Worm (Caenorhabditis elegans) whole organism, L4 larva: ENCODE data around the gene evl-14.

Source experiments
- F10B5.3 ChIP-seq: sonication (generic microtip); optimal IDR thresholded peaks from 2 replicates; lab custom pipeline; 2016; ENCODE audit warnings: mild to moderate bottlenecking, missing genetic modification characterization, missing compliant biosample characterization
- F44E2.7 ChIP-seq: fragments of 200-800 bp; sonication (Bioruptor generic); IDR thresholded peaks from 2 replicates; pipeline ENCODE4 v2.1.2; 2022; ENCODE audit warnings: missing genetic modification characterization, missing compliant biosample characterization
- T20F7.1 ChIP-seq: fragments of 200-800 bp; sonication (Bioruptor generic); optimal IDR thresholded peaks from 2 replicates; lab custom pipeline; 2018; ENCODE audit warnings: mild to moderate bottlenecking, missing genetic modification characterization, missing compliant biosample characterization
- Y48G9A.11 ChIP-seq: fragments of 200-800 bp; sonication (Bioruptor generic); IDR thresholded peaks from 2 replicates; pipeline ENCODE4 v1.3.6; 2022; ENCODE audit warnings: missing genetic modification reagents, missing genetic modification characterization, missing compliant biosample characterization
- Y75B8A.6 ChIP-seq: fragments of 200-800 bp; sonication (Bioruptor generic); IDR thresholded peaks from 2 replicates; pipeline ENCODE4 v1.3.6; 2022; ENCODE audit warnings: missing genetic modification reagents, missing genetic modification characterization, missing compliant biosample characterization
- aha-1 ChIP-seq: fragments of 150-350 bp; peaks from one replicate; lab custom pipeline; 2014; ENCODE audit warnings: missing biosample characterization, missing genetic modification characterization
- aly-2 ChIP-seq: sonication (generic microtip); optimal IDR thresholded peaks from 2 replicates; lab custom pipeline; 2018; ENCODE audit warnings: missing biosample characterization, missing genetic modification characterization
- ceh-20 ChIP-seq: fragments of 200-800 bp; sonication (Bioruptor generic); IDR thresholded peaks from 2 replicates; pipeline ENCODE4 v1.3.6; 2022; ENCODE audit warnings: missing genetic modification reagents, missing genetic modification characterization, missing compliant biosample characterization
- ceh-28 ChIP-seq: fragments of 150-350 bp; optimal IDR thresholded peaks from 2 replicates; lab custom pipeline; 2014; ENCODE audit warnings: missing biosample characterization, missing genetic modification reagents, missing genetic modification characterization
- ceh-32 ChIP-seq: sonication (generic microtip); optimal IDR thresholded peaks from 2 replicates; lab custom pipeline; 2016; ENCODE audit warnings: mild to moderate bottlenecking, missing genetic modification characterization, missing compliant biosample characterization; ENCODE audit not compliant: poor library complexity
- ceh-44 ChIP-seq: fragments of 200-800 bp; sonication (Bioruptor generic); IDR thresholded peaks from 2 replicates; pipeline ENCODE4 v1.3.6; 2022; ENCODE audit warnings: missing genetic modification reagents, missing genetic modification characterization, missing compliant biosample characterization
- ceh-82 ChIP-seq: sonication (generic microtip); optimal IDR thresholded peaks from 2 replicates; lab custom pipeline; 2017; ENCODE audit warnings: missing biosample characterization, missing genetic modification characterization
- ces-1 ChIP-seq: fragments of 150-350 bp; sonication (generic microtip); optimal IDR thresholded peaks from 4 replicates; lab custom pipeline; 2014; ENCODE audit warnings: missing biosample characterization, missing genetic modification reagents, missing genetic modification characterization
- daf-12 ChIP-seq: fragments of 150-350 bp; optimal IDR thresholded peaks from 2 replicates; lab custom pipeline; 2014; ENCODE audit warnings: missing biosample characterization, missing genetic modification reagents, missing genetic modification characterization
- dmd-6 ChIP-seq: fragments of 200-800 bp; sonication (Bioruptor generic); IDR thresholded peaks from 2 replicates; pipeline ENCODE4 v1.3.6; 2022; ENCODE audit warnings: missing genetic modification reagents, missing genetic modification characterization, missing compliant biosample characterization
- dpl-1 ChIP-seq: fragments of 150-350 bp; optimal IDR thresholded peaks from 2 replicates; lab custom pipeline; 2014; ENCODE audit warnings: missing biosample characterization, missing genetic modification reagents, missing genetic modification characterization
- egl-27 ChIP-seq: sonication (generic microtip); optimal IDR thresholded peaks from 3 replicates; lab custom pipeline; 2017; ENCODE audit warnings: missing biosample characterization, missing genetic modification reagents, missing genetic modification characterization
- egl-43 ChIP-seq: fragments of 200-800 bp; sonication (Bioruptor generic); IDR thresholded peaks from 2 replicates; pipeline ENCODE4 v1.3.6; 2022; ENCODE audit warnings: missing genetic modification reagents, missing genetic modification characterization, missing compliant biosample characterization
- fkh-10 ChIP-seq: fragments of 150-350 bp; optimal IDR thresholded peaks from 2 replicates; lab custom pipeline; 2014; ENCODE audit warnings: missing biosample characterization, missing genetic modification reagents, missing genetic modification characterization
- fos-1 ChIP-seq: fragments of 150-350 bp; optimal IDR thresholded peaks from 2 replicates; lab custom pipeline; 2014; ENCODE audit warnings: missing biosample characterization, missing genetic modification characterization
- hif-1 ChIP-seq, 2 experiments: sonication (generic microtip); optimal IDR thresholded peaks; 2 replicates each; lab custom pipeline; 2016 to 2017; ENCODE audit warnings: missing compliant biosample characterization in 2 of 2, missing genetic modification characterization in 2 of 2, missing genetic modification reagents in 2 of 2, missing genotype in 2 of 2, mild to moderate bottlenecking in 1 of 2
- hlh-11 ChIP-seq: fragments of 200-800 bp; sonication (Bioruptor generic); optimal IDR thresholded peaks from 2 replicates; lab custom pipeline; 2018; ENCODE audit warnings: mild to moderate bottlenecking, missing genetic modification characterization, missing compliant biosample characterization
- lim-7 ChIP-seq: fragments of 200-800 bp; sonication (Bioruptor generic); IDR thresholded peaks from 2 replicates; pipeline ENCODE4 v1.3.6; 2022; ENCODE audit warnings: missing genetic modification characterization, missing compliant biosample characterization
- lin-1 ChIP-seq: fragments of 200-800 bp; sonication (Bioruptor generic); IDR thresholded peaks from 2 replicates; pipeline ENCODE4 v1.3.6; 2022; ENCODE audit warnings: missing genetic modification reagents, missing genetic modification characterization, missing compliant biosample characterization
- lin-38 ChIP-seq: fragments of 200-800 bp; sonication (Bioruptor generic); IDR thresholded peaks from 2 replicates; pipeline ENCODE4 v1.3.6; 2022; ENCODE audit warnings: missing genetic modification reagents, missing genetic modification characterization, missing compliant biosample characterization
- lin-39 ChIP-seq: fragments of 150-350 bp; optimal IDR thresholded peaks from 2 replicates; lab custom pipeline; 2014; ENCODE audit warnings: missing biosample characterization, missing genetic modification reagents, missing genetic modification characterization
- madf-5 ChIP-seq, 2 experiments: fragments of 200-800 bp; sonication (Bioruptor generic); IDR thresholded peaks; 2 replicates each; pipeline ENCODE4 v1.3.6; 2022; ENCODE audit warnings: missing compliant biosample characterization in 2 of 2, missing genetic modification characterization in 2 of 2
- madf-9 ChIP-seq: fragments of 200-800 bp; sonication (Bioruptor generic); conservative IDR thresholded peaks from 2 replicates; pipeline ENCODE4 v1.3.6; 2022; ENCODE audit warnings: missing genetic modification reagents, missing genetic modification characterization, missing compliant biosample characterization
- mdl-1 ChIP-seq, 2 experiments: fragments of 150-350 bp in 1 of 2; sonication (generic microtip) in 1 of 2; optimal IDR thresholded peaks; 2 replicates each; lab custom pipeline; 2014 to 2017; ENCODE audit warnings: missing biosample characterization in 2 of 2, missing genetic modification characterization in 2 of 2
- mdt-29 ChIP-seq: fragments of 200-800 bp; sonication (Bioruptor generic); IDR thresholded peaks from 2 replicates; pipeline ENCODE4 v1.3.6; 2022; ENCODE audit warnings: missing genetic modification reagents, missing genetic modification characterization, missing compliant biosample characterization
- mep-1 ChIP-seq: fragments of 150-350 bp; sonication (generic microtip); optimal IDR thresholded peaks from 3 replicates; lab custom pipeline; 2014; ENCODE audit warnings: missing biosample characterization, missing genetic modification characterization
- mes-2 ChIP-seq: sonication (generic microtip); optimal IDR thresholded peaks from 2 replicates; lab custom pipeline; 2016; ENCODE audit warnings: missing genotype, mild to moderate bottlenecking, missing genetic modification characterization, missing compliant biosample characterization; ENCODE audit not compliant: poor library complexity, severe bottlenecking
- mxl-3 ChIP-seq: fragments of 200-800 bp; sonication (Bioruptor generic); optimal IDR thresholded peaks from 2 replicates; lab custom pipeline; 2018; ENCODE audit warnings: mild to moderate bottlenecking, missing genetic modification characterization, missing compliant biosample characterization
- nhr-237 ChIP-seq: sonication (generic microtip); optimal IDR thresholded peaks from 2 replicates; lab custom pipeline; 2017; ENCODE audit warnings: missing biosample characterization, missing genetic modification characterization
- nhr-42 ChIP-seq: fragments of 200-800 bp; sonication (Bioruptor generic); IDR thresholded peaks from 2 replicates; pipeline ENCODE4 v1.3.6; 2022; ENCODE audit warnings: missing genetic modification characterization, missing compliant biosample characterization
- nhr-48 ChIP-seq: sonication (generic microtip); optimal IDR thresholded peaks from 2 replicates; lab custom pipeline; 2016; ENCODE audit warnings: mild to moderate bottlenecking, missing genetic modification characterization, missing compliant biosample characterization
- nhr-76 ChIP-seq: fragments of 150-350 bp; optimal IDR thresholded peaks from 2 replicates; lab custom pipeline; 2014; ENCODE audit warnings: missing biosample characterization, missing genetic modification characterization
- rbr-2 ChIP-seq: sonication (generic microtip); optimal IDR thresholded peaks from 2 replicates; lab custom pipeline; 2016; ENCODE audit warnings: missing genotype, missing genetic modification characterization, missing compliant biosample characterization
- saeg-2 ChIP-seq: fragments of 200-800 bp; sonication (Bioruptor generic); IDR thresholded peaks from 2 replicates; pipeline ENCODE4 v1.3.6; 2022; ENCODE audit warnings: missing genetic modification reagents, missing genetic modification characterization, missing compliant biosample characterization
- sdz-12 ChIP-seq: fragments of 200-800 bp; sonication (Bioruptor generic); optimal IDR thresholded peaks from 2 replicates; lab custom pipeline; 2018; ENCODE audit warnings: mild to moderate bottlenecking, missing genetic modification characterization, missing compliant biosample characterization
- set-16 ChIP-seq: fragments of 200-800 bp; sonication (Bioruptor generic); IDR thresholded peaks from 2 replicates; pipeline ENCODE4 v1.3.6; 2022; ENCODE audit warnings: missing genetic modification reagents, missing genetic modification characterization, missing compliant biosample characterization
- skn-1 ChIP-seq: fragments of 150-350 bp; optimal IDR thresholded peaks from 2 replicates; lab custom pipeline; 2014; ENCODE audit warnings: missing biosample characterization, missing genetic modification characterization
- snpc-1.2 ChIP-seq: fragments of 200-800 bp; sonication (Bioruptor generic); IDR thresholded peaks from 2 replicates; pipeline ENCODE4 v1.3.6; 2022; ENCODE audit warnings: missing genetic modification reagents, missing genetic modification characterization, missing compliant biosample characterization
- snpc-4 ChIP-seq: fragments of 150-350 bp; optimal IDR thresholded peaks from 2 replicates; lab custom pipeline; 2014; ENCODE audit warnings: missing biosample characterization, missing genetic modification characterization
- spr-1 ChIP-seq: sonication (generic microtip); optimal IDR thresholded peaks from 2 replicates; lab custom pipeline; 2016; ENCODE audit warnings: mild to moderate bottlenecking, missing genetic modification characterization, missing compliant biosample characterization
- spr-3 ChIP-seq: fragments of 200-800 bp; sonication (Bioruptor generic); optimal IDR thresholded peaks from 2 replicates; lab custom pipeline; 2018; ENCODE audit warnings: mild to moderate bottlenecking, missing genetic modification characterization, missing compliant biosample characterization
- tra-1 ChIP-seq: fragments of 200-800 bp; sonication (Bioruptor generic); IDR thresholded peaks from 2 replicates; pipeline ENCODE4 v1.3.6; 2022; ENCODE audit warnings: missing genetic modification reagents, missing genetic modification characterization, missing compliant biosample characterization
- unc-130 ChIP-seq: sonication (generic microtip); optimal IDR thresholded peaks from 2 replicates; lab custom pipeline; 2016; ENCODE audit warnings: missing genetic modification reagents, missing genetic modification characterization, missing compliant biosample characterization
- unc-39 ChIP-seq: sonication (generic microtip); optimal IDR thresholded peaks from 2 replicates; lab custom pipeline; 2017; ENCODE audit warnings: missing biosample characterization, missing genetic modification characterization
- unc-62 ChIP-seq, 3 experiments: fragments of 150-350 bp in 1 of 3; sonication (generic microtip); optimal IDR thresholded peaks in 2 of 3; peaks in 1 of 3; 1 replicate in 1 of 3; 2 replicates in 2 of 3; lab custom pipeline; 2014 to 2017; ENCODE audit warnings: missing biosample characterization in 3 of 3, missing genetic modification characterization in 3 of 3, missing genetic modification reagents in 3 of 3, missing genotype in 1 of 3
- vab-7 ChIP-seq: fragments of 200-800 bp; sonication (Bioruptor generic); IDR thresholded peaks from 2 replicates; pipeline ENCODE4 v1.3.6; 2022; ENCODE audit warnings: missing genetic modification reagents, missing genetic modification characterization, missing compliant biosample characterization
- zip-11 ChIP-seq: fragments of 200-800 bp; sonication (Bioruptor generic); IDR thresholded peaks from 2 replicates; pipeline ENCODE4 v1.3.6; 2022; ENCODE audit warnings: missing genetic modification characterization, missing compliant biosample characterization

Gene evl-14

DNA sequence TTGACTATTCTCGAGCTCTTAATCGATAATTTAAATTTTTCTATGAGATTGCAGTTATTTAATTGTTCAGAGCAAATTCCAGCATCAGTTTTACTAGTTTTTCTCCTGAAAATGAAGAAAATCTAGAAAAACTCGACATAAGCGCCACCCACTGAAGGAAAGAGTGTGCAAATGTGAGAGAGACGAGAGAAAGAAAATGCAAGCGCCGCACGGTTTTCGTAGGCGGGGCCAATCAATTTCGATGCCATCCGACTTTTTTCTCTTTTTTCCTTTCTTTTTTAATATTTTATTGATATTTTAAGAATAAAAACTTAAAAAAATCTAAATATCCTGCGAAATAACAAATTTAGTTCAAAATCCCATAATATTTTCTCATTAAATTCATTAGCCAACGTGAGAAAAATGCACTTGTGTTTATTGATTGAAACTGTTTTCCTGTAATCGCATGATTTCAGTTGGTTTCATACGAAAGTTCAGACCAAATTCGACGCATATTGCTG lies 19.7 kb upstream of the evl-14 start, which contains the start of gene cdk-12 (continued):
- TF ChIP-seq dpl-1 (GFP tag; lab: Kevin White, UChicago) (peak; percentile 45), sdz-12 (GFP tag; lab: Kevin White, UChicago) (no peak), F44E2.7 (GFP tag; lab: Robert Waterston, UW) (no peak), vab-7 (GFP tag; lab: Robert Waterston, UW) (no peak), F10B5.3 (tag; lab: Kevin White, UChicago) (no peak), unc-62 (GFP tag; optimal IDR thresholded peaks at IDR 0.05 in 1 of 2; lab: Kevin White, UChicago) (peak in 1 of 2 experiments; percentile 41), unc-62 (tag; optimal IDR thresholded peaks at IDR 0.05; lab: Kevin White, UChicago) (no peak), snpc-1.2 (GFP tag; lab: Robert Waterston, UW) (no peak), egl-27 (tag; lab: Kevin White, UChicago) (no peak), lin-38 (GFP tag; lab: Robert Waterston, UW) (0 out of 2 replicates have a peak, but pooled peaks have one; percentile 11), ceh-82 (no peak), nhr-48 (no peak), rbr-2 (tag; lab: Kevin White, UChicago) (no peak), ceh-28 (tag; lab: Kevin White, UChicago) (no peak), saeg-2 (GFP tag; lab: Robert Waterston, UW) (no peak), fkh-10 (GFP tag; lab: Kevin White, UChicago) (no peak), spr-1 (no peak), nhr-42 (no peak), aha-1 (tag; lab: Kevin White, UChicago) (no peak), zip-11 (GFP tag; lab: Robert Waterston, UW) (no peak), nhr-76 (tag; lab: Kevin White, UChicago) (no peak), Y75B8A.6 (GFP tag; lab: Robert Waterston, UW) (no peak), lin-1 (GFP tag; lab: Robert Waterston, UW) (no peak), lim-7 (GFP tag; lab: Robert Waterston, UW) (no peak), hif-1 (tag; optimal IDR thresholded peaks at IDR 0.05; lab: Kevin White, UChicago) (no peak), snpc-4 (tag; lab: Kevin White, UChicago) (no peak), skn-1 (tag; lab: Kevin White, UChicago) (no peak), ceh-32 (tag; lab: Kevin White, UChicago) (no peak), aly-2 (tag; lab: Kevin White, UChicago) (no peak), madf-5 (GFP tag; IDR thresholded peaks at IDR 0.05; lab: Robert Waterston, UW) (no peak), unc-130 (GFP tag; lab: Kevin White, UChicago) (no peak), ceh-20 (no peak), lin-39 (tag; lab: Kevin White, UChicago) (no peak), T20F7.1 (no peak), nhr-237 (tag; lab: Kevin White, UChicago) (no peak), fos-1 (tag; lab: Kevin White, UChicago) (no peak), unc-39 (tag; lab: Kevin White, UChicago) (no peak), set-16 (no peak), mdl-1 (tag; optimal IDR thresholded peaks at IDR 0.05; lab: Kevin White, UChicago) (no peak), mes-2 (peak; percentile 76), daf-12 (tag; lab: Kevin White, UChicago) (no peak), Y48G9A.11 (GFP tag; lab: Robert Waterston, UW) (no peak), dmd-6 (GFP tag; lab: Robert Waterston, UW) (no peak), ces-1 (GFP tag; lab: Kevin White, UChicago) (no peak), mdt-29 (GFP tag; lab: Robert Waterston, UW) (no peak), spr-3 (GFP tag; lab: Kevin White, UChicago) (no peak), mxl-3 (GFP tag; lab: Kevin White, UChicago) (no peak), mep-1 (tag; lab: Kevin White, UChicago) (peak; percentile 42), tra-1 (no peak), ceh-44 (no peak), madf-9 (GFP tag; lab: Robert Waterston, UW) (no peak), egl-43 (no peak), hlh-11 (tag; lab: Kevin White, UChicago) (peak; percentile 32)
